Worm (Caenorhabditis elegans): ENCODE results near the gene srxa-2.

- TF ChIP-seq ceh-16 (tag; optimal IDR thresholded peaks at IDR 0.05), result no peak
- TF ChIP-seq skn-1 (tag; optimal IDR thresholded peaks at IDR 0.05), result no peak
- no peak for TF ChIP-seq nhr-237 (tag; optimal IDR thresholded peaks at IDR 0.05)
- TF ChIP-seq sem-4 (tag; optimal IDR thresholded peaks at IDR 0.05), result no peak
- TF ChIP-seq fos-1 (tag; optimal IDR thresholded peaks at IDR 0.05), result no peak
- no peak for TF ChIP-seq ZK546.5 (tag; optimal IDR thresholded peaks at IDR 0.05)
- no peak for TF ChIP-seq mbf-1 (tag; optimal IDR thresholded peaks at IDR 0.05)
- TF ChIP-seq C34F6.9 (tag; optimal IDR thresholded peaks at IDR 0.05), result no peak
Measured at ce11 chrIV:9427959-9428358, 4.8 kb downstream of the srxa-2 start, which contains the start of gene F59B8.1.
